Fruit fly (Drosophila melanogaster): ENCODE data around the gene stck.

DNA sequence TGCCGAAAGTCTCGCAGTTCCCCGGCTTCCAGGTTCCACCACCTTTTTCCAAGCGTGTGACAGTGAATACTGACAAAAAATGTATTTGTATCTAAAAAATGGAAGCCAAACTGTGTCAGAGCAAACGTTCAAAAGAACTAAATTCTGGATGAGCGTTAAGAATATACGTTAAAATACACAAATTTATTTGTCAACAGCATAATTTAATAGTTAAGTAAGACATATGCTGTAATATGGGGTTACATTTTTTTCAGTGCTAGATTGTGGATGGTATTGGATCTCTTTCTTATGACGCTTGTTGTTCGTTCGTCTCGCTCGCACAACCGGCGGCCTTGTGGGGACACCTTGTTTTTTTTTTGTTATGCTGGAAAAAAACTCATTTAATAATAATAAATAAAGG is 1.2 kb upstream of the stck start:
- TF ChIP-seq net (GFP tag; optimal IDR thresholded peaks at IDR 0.05) (peak; percentile 48), Hr4 (GFP tag; optimal IDR thresholded peaks at IDR 0.05) (peak; percentile 91)

Measured in whole organism, prepupa.